Fruit fly (Drosophila melanogaster) whole organism, adult: ENCODE data around the gene CG8924.

Experiments used
- CG11617 ChIP-seq: fragments of 200-800 bp; sonication (Bioruptor generic); optimal IDR thresholded peaks from 2 replicates; lab custom pipeline; 2017; ENCODE audit warnings: mild to moderate bottlenecking, missing biosample characterization, missing genetic modification reagents, missing genetic modification characterization
- CG14711 ChIP-seq: fragments of 200-800 bp; sonication (Bioruptor generic); optimal IDR thresholded peaks from 2 replicates; lab custom pipeline; 2018; ENCODE audit warnings: missing biosample characterization, mild to moderate bottlenecking, missing genetic modification characterization, moderate library complexity
- CG5204 ChIP-seq: fragments of 200-800 bp; sonication (Bioruptor generic); optimal IDR thresholded peaks from 2 replicates; lab custom pipeline; 2016; ENCODE audit warnings: missing biosample characterization, missing genetic modification characterization
- CG7045 ChIP-seq: fragments of 200-800 bp; sonication (Bioruptor generic); optimal IDR thresholded peaks from 2 replicates; lab custom pipeline; 2017; ENCODE audit warnings: missing biosample characterization, mild to moderate bottlenecking, missing genetic modification characterization
- CG7101 ChIP-seq: fragments of 200-800 bp; sonication (Bioruptor generic); optimal IDR thresholded peaks from 2 replicates; lab custom pipeline; 2018; ENCODE audit warnings: missing biosample characterization, mild to moderate bottlenecking, missing genetic modification characterization, moderate library complexity
- Clk ChIP-seq: fragments of 200-800 bp; sonication (Bioruptor generic); optimal IDR thresholded peaks from 2 replicates; lab custom pipeline; 2017; ENCODE audit warnings: missing biosample characterization, missing genetic modification characterization
- Crg-1 ChIP-seq: fragments of 200-800 bp; sonication (Bioruptor generic); optimal IDR thresholded peaks from 2 replicates; lab custom pipeline; 2016; ENCODE audit warnings: missing biosample characterization, missing genetic modification characterization
- Hr96 ChIP-seq: fragments of 200-800 bp; sonication (Bioruptor generic); optimal IDR thresholded peaks from 2 replicates; lab custom pipeline; 2016; ENCODE audit warnings: missing biosample characterization, missing genetic modification characterization
- Mnt ChIP-seq: fragments of 200-800 bp; sonication (Bioruptor generic); optimal IDR thresholded peaks from 2 replicates; lab custom pipeline; 2016; ENCODE audit warnings: missing biosample characterization, mild to moderate bottlenecking, missing genetic modification characterization
- cnc ChIP-seq, 2 experiments: fragments of >200 bp; optimal IDR thresholded peaks; 2 replicates each; lab custom pipeline; 2017
- kay ChIP-seq: fragments of 200-800 bp; sonication (Bioruptor generic); peaks from one replicate; lab custom pipeline; 2016; ENCODE audit warnings: missing biosample characterization, missing genetic modification characterization, borderline replicate concordance
- ovo ChIP-seq: fragments of 200-800 bp; sonication (Bioruptor generic); optimal IDR thresholded peaks from 2 replicates; lab custom pipeline; 2016; ENCODE audit warnings: missing biosample characterization, missing genetic modification characterization
- pad ChIP-seq: fragments of 200-800 bp; sonication (Bioruptor generic); optimal IDR thresholded peaks from 3 replicates; lab custom pipeline; 2017; ENCODE audit warnings: missing biosample characterization, missing genetic modification characterization, mild to moderate bottlenecking, moderate library complexity, missing genetic modification reagents
- toe ChIP-seq: fragments of 200-800 bp; sonication (Bioruptor generic); optimal IDR thresholded peaks from 2 replicates; lab custom pipeline; 2016; ENCODE audit warnings: missing biosample characterization, missing genetic modification characterization

- no peak for TF ChIP-seq toe (GFP tag; lab: Kevin White, UChicago)
- peak; percentile 18 for TF ChIP-seq CG7101
- TF ChIP-seq CG14711 (tag; lab: Kevin White, UChicago) = no peak
- TF ChIP-seq ovo = peak; percentile 13
- no peak for TF ChIP-seq Hr96 (GFP tag; lab: Kevin White, UChicago)
- TF ChIP-seq kay (GFP tag; lab: Kevin White, UChicago) = no peak
- TF ChIP-seq CG11617 (GFP tag; lab: Kevin White, UChicago) = no peak
- no peak for TF ChIP-seq CG7045 (GFP tag; lab: Kevin White, UChicago)
- TF ChIP-seq Clk = no peak
- no peak for TF ChIP-seq Crg-1 (GFP tag; lab: Kevin White, UChicago)
- no peak for TF ChIP-seq pad (GFP tag; lab: Kevin White, UChicago)
- peak; percentile 29 for TF ChIP-seq Mnt (GFP tag; lab: Kevin White, UChicago)
- TF ChIP-seq CG5204 (GFP tag; lab: Kevin White, UChicago) = no peak
- no peak for TF ChIP-seq cnc (optimal IDR thresholded peaks at IDR 0.05; lab: Kevin White, UChicago)
Measured at dm6 chrX:15991618-15992526, 51.0 kb downstream of the CG8924 start, which contains the start of the genes CG46312, eIF5 and exd.
